Worm (Caenorhabditis elegans): ENCODE measurements around the gene srg-59.

The srg-59 gene

DNA sequence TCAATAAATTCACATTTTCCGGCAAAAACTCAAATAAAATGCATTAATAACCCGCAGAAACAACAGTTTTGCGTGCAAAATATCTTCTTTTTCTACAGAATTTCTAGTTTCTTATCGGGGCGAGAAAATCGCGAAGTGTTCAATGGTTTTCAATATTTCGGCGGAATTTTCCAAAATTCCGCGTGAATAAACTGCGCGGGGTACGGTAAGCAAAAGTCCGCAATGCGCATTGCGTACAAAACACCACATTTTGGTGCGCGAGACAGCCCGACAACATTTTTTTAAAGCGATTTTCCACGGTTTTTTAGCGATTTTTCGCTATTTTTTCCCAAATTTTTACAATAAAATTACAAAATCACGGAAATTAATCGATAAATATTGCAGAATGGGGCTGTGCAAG, 30.7 kb downstream of the srg-59 start, which contains the start of gene Y45G12B.2 (continued):
- TF ChIP-seq hif-1 (tag; optimal IDR thresholded peaks at IDR 0.05) (peak in 1 of 2 experiments; percentile 53), mes-2 (tag; optimal IDR thresholded peaks at IDR 0.05; ENCODE audit: poor library complexity, severe bottlenecking) (peak; percentile 85), daf-16 (GFP tag; optimal IDR thresholded peaks at IDR 0.05) (no peak), daf-16 (tag; optimal IDR thresholded peaks at IDR 0.05) (peak; percentile 30), lir-3 (tag; optimal IDR thresholded peaks at IDR 0.05) (no peak), mdl-1 (tag; optimal IDR thresholded peaks at IDR 0.05) (peak in 1 of 2 experiments; percentile 57), F49E8.2 (tag; optimal IDR thresholded peaks at IDR 0.05; ENCODE audit: borderline replicate concordance) (peak; percentile 17), Y48G9A.11 (GFP tag; IDR thresholded peaks at IDR 0.05) (no peak), ZK546.5 (tag; optimal IDR thresholded peaks at IDR 0.05) (no peak), ZK337.2 (GFP tag; IDR thresholded peaks at IDR 0.05) (no peak), nhr-41 (GFP tag; IDR thresholded peaks at IDR 0.05) (no peak), rbr-2 (tag; optimal IDR thresholded peaks at IDR 0.05) (peak; percentile 31), pha-4 (GFP tag; IDR thresholded peaks at IDR 0.05) (no peak), pha-4 (tag; optimal IDR thresholded peaks at IDR 0.05) (no peak), dmd-6 (GFP tag; IDR thresholded peaks at IDR 0.05) (0 out of 2 replicates have a peak, but pooled peaks have one; percentile 17), hlh-11 (tag; optimal IDR thresholded peaks at IDR 0.05) (peak; percentile 44), dve-1 (tag; optimal IDR thresholded peaks at IDR 0.05; ENCODE audit: insufficient read depth) (peak; percentile 54), F37D6.2 (tag; optimal IDR thresholded peaks at IDR 0.05) (no peak), unc-130 (GFP tag; optimal IDR thresholded peaks at IDR 0.05) (peak; percentile 11), nhr-77 (tag; optimal IDR thresholded peaks at IDR 0.05) (peak; percentile 72), arid-1 (GFP tag; conservative IDR thresholded peaks at IDR 0.05) (0 out of 2 replicates have a peak, but pooled peaks have one; percentile 29), nhr-102 (tag; optimal IDR thresholded peaks at IDR 0.05) (no peak), Y75B8A.6 (GFP tag; IDR thresholded peaks at IDR 0.05) (no peak), ceh-82 (tag; optimal IDR thresholded peaks at IDR 0.05) (no peak), lsy-2 (tag; optimal IDR thresholded peaks at IDR 0.05) (peak; percentile 95 to 99), ama-1 (optimal IDR thresholded peaks at IDR 0.05) (peak; percentile 55), hmg-1.1 (GFP tag; IDR thresholded peaks at IDR 0.05) (peak; percentile 64; the same call in 1 of the 2 replicates), nhr-28 (tag; optimal IDR thresholded peaks at IDR 0.05) (peak; percentile 71), hlh-30 (tag; optimal IDR thresholded peaks at IDR 0.05; ENCODE audit: insufficient read depth) (peak; percentile 78), mep-1 (tag; optimal IDR thresholded peaks at IDR 0.05) (peak; percentile 63), madf-5 (GFP tag; IDR thresholded peaks at IDR 0.05) (no peak), vab-7 (GFP tag; IDR thresholded peaks at IDR 0.05) (no peak), lim-7 (GFP tag; IDR thresholded peaks at IDR 0.05) (0 out of 2 replicates have a peak, but pooled peaks have one; percentile 21), nhr-76 (tag; optimal IDR thresholded peaks at IDR 0.05) (no peak)

DNA sequence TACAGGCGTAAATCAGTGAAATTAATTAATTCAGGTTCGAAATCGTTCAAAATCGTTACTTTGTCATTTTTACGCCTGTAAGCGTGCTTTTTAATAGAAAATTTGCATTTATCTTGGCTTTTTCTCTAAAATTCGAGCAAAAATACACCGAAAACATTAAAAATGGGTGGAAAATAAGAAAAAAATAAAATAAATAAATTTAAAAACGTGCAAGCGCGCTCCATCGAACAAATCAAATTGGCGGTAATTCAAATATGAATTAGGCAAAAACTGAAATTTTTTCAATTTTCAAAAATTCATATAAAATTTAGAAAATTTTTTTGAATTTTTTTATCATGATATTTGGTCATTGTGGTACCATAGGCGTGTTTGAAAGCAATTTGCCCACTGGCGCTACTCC, 33.4 kb downstream of the srg-59 start:
- peak; percentile 60 for TF ChIP-seq lin-38 (GFP tag; IDR thresholded peaks at IDR 0.05)

DNA sequence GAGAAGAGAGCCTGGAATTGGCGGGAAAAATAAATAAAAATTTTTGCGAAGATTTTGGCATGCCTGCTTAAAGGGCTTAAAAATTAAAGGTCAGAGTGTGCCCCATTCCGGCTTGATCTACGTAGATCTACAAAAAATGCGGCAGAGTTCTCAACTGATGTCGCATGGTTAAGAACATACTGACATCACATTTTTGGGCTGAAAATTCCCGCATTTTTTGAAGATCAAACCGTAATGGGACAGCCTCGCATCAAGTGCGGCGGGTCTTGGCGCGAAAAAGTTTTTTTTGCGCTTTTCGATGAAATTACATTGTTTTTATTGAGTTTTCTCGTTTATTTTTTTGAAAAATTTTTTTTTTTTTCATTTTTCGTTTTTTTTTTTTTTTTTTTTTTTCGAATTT, 34.2 kb downstream of the srg-59 start:
- no peak for TF ChIP-seq zag-1 (tag; optimal IDR thresholded peaks at IDR 0.05)
- no peak for TF ChIP-seq dmd-8 (GFP tag; IDR thresholded peaks at IDR 0.05)
- TF ChIP-seq ceh-62 (tag; optimal IDR thresholded peaks at IDR 0.05) = no peak
- no peak for TF ChIP-seq tra-1 (GFP tag; IDR thresholded peaks at IDR 0.05)
- no peak for TF ChIP-seq lin-1 (GFP tag; IDR thresholded peaks at IDR 0.05)
- TF ChIP-seq lin-39 (tag; optimal IDR thresholded peaks at IDR 0.05) = no peak
- no peak for TF ChIP-seq nhr-42 (GFP tag; IDR thresholded peaks at IDR 0.05)
- TF ChIP-seq D1046.2 (GFP tag; IDR thresholded peaks at IDR 0.05) = no peak
